Fruit fly (Drosophila melanogaster) whole organism, wandering third instar larva: ENCODE results near the gene CG34169.

ENCODE experiments used
- Abd-B ChIP-seq: fragments of >200 bp; optimal IDR thresholded peaks from 2 replicates; lab custom pipeline; 2017; ENCODE audit warnings: missing biosample characterization, missing genetic modification characterization
- CG9705 ChIP-seq: fragments of 200-800 bp; sonication (Bioruptor generic); optimal IDR thresholded peaks from 2 replicates; lab custom pipeline; 2018; ENCODE audit warnings: missing biosample characterization, mild to moderate bottlenecking, missing genetic modification characterization
- Dif ChIP-seq: fragments of 200-275, 200-300 bp; sonication (Bioruptor generic); optimal IDR thresholded peaks from 2 replicates; lab custom pipeline; 2018; ENCODE audit warnings: missing biosample characterization, missing genetic modification characterization; ENCODE audit not compliant: partially characterized antibody
- GATAd ChIP-seq: sonication (Bioruptor generic); optimal IDR thresholded peaks from 2 replicates; lab custom pipeline; 2016; ENCODE audit warnings: missing biosample characterization, missing genetic modification characterization
- HLH106 ChIP-seq: fragments of 200-800 bp; optimal IDR thresholded peaks from 3 replicates; lab custom pipeline; 2019; ENCODE audit warnings: missing biosample characterization, mild to moderate bottlenecking, missing genetic modification characterization, moderate library complexity
- Hnf4 ChIP-seq: fragments of 200-800 bp; sonication (Bioruptor generic); optimal IDR thresholded peaks from 2 replicates; lab custom pipeline; 2016; ENCODE audit warnings: missing biosample characterization, mild to moderate bottlenecking, missing genetic modification characterization
- N ChIP-seq: fragments of >200 bp; optimal IDR thresholded peaks from 2 replicates; lab custom pipeline; 2018; ENCODE audit warnings: missing biosample characterization, missing external identifiers, missing genetic modification characterization
- Sp1 ChIP-seq: fragments of 200-800 bp; sonication (Bioruptor generic); optimal IDR thresholded peaks from 3 replicates; lab custom pipeline; 2019; ENCODE audit warnings: missing biosample characterization, mild to moderate bottlenecking, missing genetic modification characterization, moderate library complexity
- Vsx2 ChIP-seq: fragments of 200-300, 225-300 bp; sonication (Bioruptor generic); optimal IDR thresholded peaks from 2 replicates; lab custom pipeline; 2018; ENCODE audit warnings: missing biosample characterization, missing genetic modification characterization; ENCODE audit not compliant: partially characterized antibody
- br ChIP-seq: fragments of 200-800 bp; sonication (Bioruptor generic); optimal IDR thresholded peaks from 2 replicates; lab custom pipeline; 2016; ENCODE audit warnings: missing biosample characterization, missing genetic modification characterization
- dl ChIP-seq, 2 experiments: fragments of 175-275, 200-275 bp in 1 of 2; fragments of 200-275 bp in 1 of 2; sonication (Bioruptor generic); optimal IDR thresholded peaks; lab custom pipeline; 2018; ENCODE audit warnings: mild to moderate bottlenecking in 2 of 2, missing biosample characterization in 2 of 2, missing genetic modification characterization in 2 of 2, moderate library complexity in 2 of 2; ENCODE audit not compliant: partially characterized antibody in 2 of 2, insufficient read depth in 1 of 2
- dmrt93B ChIP-seq: fragments of 200-800 bp; sonication (Bioruptor generic); optimal IDR thresholded peaks from 2 replicates; lab custom pipeline; 2018; ENCODE audit warnings: missing biosample characterization, mild to moderate bottlenecking, missing genetic modification characterization
- dsf ChIP-seq: sonication (Bioruptor generic); optimal IDR thresholded peaks from 2 replicates; lab custom pipeline; 2016; ENCODE audit warnings: missing biosample characterization, missing genetic modification characterization, borderline replicate concordance
- ey ChIP-seq: fragments of 200-800 bp; sonication (Bioruptor generic); optimal IDR thresholded peaks from 2 replicates; lab custom pipeline; 2016; ENCODE audit warnings: missing biosample characterization, missing genetic modification characterization
- fru ChIP-seq: fragments of 200-800 bp; sonication (Bioruptor generic); optimal IDR thresholded peaks from 3 replicates; lab custom pipeline; 2016; ENCODE audit warnings: missing biosample characterization, mild to moderate bottlenecking, missing genetic modification characterization
- jim ChIP-seq: fragments of 175-275, 200-325 bp; sonication (Bioruptor generic); optimal IDR thresholded peaks from 2 replicates; lab custom pipeline; 2016; ENCODE audit warnings: missing biosample characterization, mild to moderate bottlenecking, missing genetic modification characterization
- pan ChIP-seq: fragments of >200 bp; optimal IDR thresholded peaks from 2 replicates; lab custom pipeline; 2017
- sv ChIP-seq: fragments of 200-800 bp; sonication (Bioruptor generic); optimal IDR thresholded peaks from 3 replicates; lab custom pipeline; 2016; ENCODE audit warnings: missing biosample characterization, missing genetic modification characterization
- woc ChIP-seq: sonication (Bioruptor generic); optimal IDR thresholded peaks from 2 replicates; lab custom pipeline; 2016; ENCODE audit warnings: missing biosample characterization, mild to moderate bottlenecking, missing genetic modification characterization

The CG34169 gene

dm6 chr2L:17222176-17222575 lies 48.9 kb downstream of the CG34169 start:
- TF ChIP-seq GATAd (GFP tag; lab: Kevin White, UChicago) (no peak), dsf (GFP tag; lab: Kevin White, UChicago) (no peak), Abd-B (GFP tag; lab: Kevin White, UChicago) (no peak), N (no peak), HLH106 (tag; lab: Kevin White, UChicago) (no peak), ey (GFP tag; lab: Kevin White, UChicago) (no peak), dmrt93B (no peak), CG9705 (no peak), dl (GFP tag; optimal IDR thresholded peaks at IDR 0.05; lab: Kevin White, UChicago; ENCODE audit: insufficient read depth in 1 of 2, partially characterized antibody in 2 of 2) (no peak), fru (no peak), sv (GFP tag; lab: Kevin White, UChicago) (no peak), jim (GFP tag; lab: Kevin White, UChicago) (no peak), Dif (GFP tag; lab: Kevin White, UChicago) (no peak), Hnf4 (no peak), pan (lab: Kevin White, UChicago) (no peak)
- TF ChIP-seq, all 38 proteins: peak for 0

- TF ChIP-seq br (no peak), Vsx2 (GFP tag; lab: Kevin White, UChicago) (no peak), woc (GFP tag; lab: Kevin White, UChicago) (no peak), Sp1 (GFP tag; lab: Kevin White, UChicago) (no peak), sv (GFP tag; lab: Kevin White, UChicago) (no peak)
Observed at dm6 chr2L:17223493-17223892, 50.2 kb downstream of the CG34169 start.
